Worm (Caenorhabditis elegans): ENCODE results near the gene srh-128.

Gene srh-128

DNA sequence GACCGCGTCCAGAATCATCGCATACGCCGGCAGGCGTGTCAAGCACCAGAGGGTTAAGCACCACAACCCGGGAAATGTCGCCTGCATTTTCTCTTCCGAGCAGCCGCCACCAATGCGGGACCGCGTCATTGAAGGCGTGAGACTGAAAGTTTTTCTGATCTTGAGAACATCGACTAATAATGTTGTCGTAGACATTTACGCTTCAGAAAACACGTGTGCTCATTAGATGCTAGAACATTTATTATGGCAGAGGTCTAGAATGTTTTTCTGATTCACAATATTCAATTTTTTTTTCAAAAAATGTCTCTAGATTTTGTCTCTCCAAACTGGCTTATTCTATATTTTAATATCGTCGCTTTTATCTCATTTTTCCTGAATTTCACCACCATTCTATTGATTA lies 48.5 kb downstream of the srh-128 start, which contains the start of gene sri-47:
TSS of gene sri-47 (plus strand) at position 301 of the 400 bp plus-strand sequence.
- TF ChIP-seq him-1 (tag; optimal IDR thresholded peaks at IDR 0.05) (no peak), W03F9.2 (tag; optimal IDR thresholded peaks at IDR 0.05) (no peak), dao-5 (tag; optimal IDR thresholded peaks at IDR 0.05) (no peak)

All from whole organism, L4/young adult.